Fruit fly (Drosophila melanogaster): Measurements from ENCODE around the gene CG9518.

Gene CG9518

DNA sequence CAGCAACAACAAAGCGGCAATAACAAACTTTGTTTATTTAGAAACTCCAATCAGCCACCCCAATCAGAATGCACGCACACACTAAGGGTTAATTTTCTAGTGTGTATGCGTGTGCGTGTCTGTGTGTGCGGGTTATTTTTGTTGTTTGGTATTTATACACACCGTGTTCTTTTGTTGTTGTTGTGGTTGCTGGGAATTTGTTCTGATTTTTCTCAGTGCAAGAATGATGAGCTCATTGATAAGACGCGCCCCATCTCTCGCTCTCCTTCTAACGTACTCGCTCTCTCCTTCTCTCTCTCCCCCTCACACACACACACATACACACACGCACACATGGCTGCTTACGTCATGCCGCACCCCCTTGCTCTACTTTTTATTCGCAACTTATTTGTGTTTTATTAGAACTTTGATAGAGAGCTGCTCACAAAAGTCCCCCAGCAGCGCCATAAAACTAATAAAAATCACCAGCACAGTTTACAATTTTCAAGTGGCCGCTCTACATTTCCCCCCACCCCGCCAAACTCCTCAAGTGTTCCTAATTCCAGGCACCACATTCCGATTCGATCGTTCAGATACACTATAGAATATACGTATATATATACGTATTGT is 31.1 kb downstream of the CG9518 start:
- TF ChIP-seq CTCF (optimal IDR thresholded peaks at IDR 0.05) (no peak), CG8478 (optimal IDR thresholded peaks at IDR 0.05) (no peak)

DNA sequence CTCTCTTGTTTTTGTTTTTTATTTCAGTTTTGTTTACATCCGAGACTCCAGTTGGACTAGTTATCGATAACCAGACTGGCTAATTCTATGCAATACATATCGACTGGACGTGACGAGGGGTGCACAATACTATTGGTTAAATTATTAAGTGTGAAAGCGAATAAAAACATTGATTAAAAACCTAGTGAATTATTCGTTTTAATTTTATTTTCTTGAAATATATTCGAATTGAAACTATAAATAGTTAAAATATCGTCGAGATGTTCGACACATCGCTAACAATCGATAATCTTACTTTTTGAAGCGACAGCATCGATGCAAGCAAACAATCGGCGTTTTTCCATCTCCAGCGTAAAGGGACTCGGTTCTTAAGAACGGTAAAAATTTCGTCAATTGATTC is 31.9 kb downstream of the CG9518 start, which contains the start of the genes CG32590 and Flo2:
CG32590 (minus strand) TSS at position 60 of the 400 bp plus-strand sequence.
Flo2 (plus strand) TSS at position 330 of the 400 bp plus-strand sequence.
- no peak for TF ChIP-seq CTCF (optimal IDR thresholded peaks at IDR 0.05)
- TF ChIP-seq CG8478 (optimal IDR thresholded peaks at IDR 0.05) = no peak

DNA sequence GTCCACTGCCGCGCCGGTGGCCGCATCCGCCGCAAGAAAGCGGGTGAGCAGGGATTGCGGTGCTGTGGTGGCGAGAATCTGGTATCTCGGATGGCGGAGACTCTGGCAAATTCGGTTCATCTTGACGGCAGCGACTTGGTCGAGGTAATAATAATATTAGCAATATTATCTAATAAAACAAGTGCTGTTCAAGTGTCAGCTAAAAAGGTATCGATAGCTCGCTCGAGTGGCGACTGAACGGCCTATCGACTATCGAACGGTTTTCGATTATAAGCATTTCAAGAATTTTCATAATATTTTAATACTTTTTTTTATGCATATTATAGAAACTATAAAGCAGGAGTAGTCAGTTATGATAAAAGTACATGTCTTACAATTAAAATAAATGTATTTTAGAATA is 33.0 kb downstream of the CG9518 start, which contains the start of gene Grx5:
Grx5 (minus strand) TSS at position 216 of the 400 bp plus-strand sequence.
- no peak for TF ChIP-seq CTCF (optimal IDR thresholded peaks at IDR 0.05)
- TF ChIP-seq CG8478 (optimal IDR thresholded peaks at IDR 0.05) = no peak

- TF ChIP-seq CG8478 (optimal IDR thresholded peaks at IDR 0.05) (no peak), CTCF (optimal IDR thresholded peaks at IDR 0.05) (no peak)
Observed at dm6 chrX:14836425-14836824, 34.6 kb downstream of the CG9518 start, which contains the start of gene CG14410. TSS of gene CG14410 (plus strand) at chrX:14836725.

DNA sequence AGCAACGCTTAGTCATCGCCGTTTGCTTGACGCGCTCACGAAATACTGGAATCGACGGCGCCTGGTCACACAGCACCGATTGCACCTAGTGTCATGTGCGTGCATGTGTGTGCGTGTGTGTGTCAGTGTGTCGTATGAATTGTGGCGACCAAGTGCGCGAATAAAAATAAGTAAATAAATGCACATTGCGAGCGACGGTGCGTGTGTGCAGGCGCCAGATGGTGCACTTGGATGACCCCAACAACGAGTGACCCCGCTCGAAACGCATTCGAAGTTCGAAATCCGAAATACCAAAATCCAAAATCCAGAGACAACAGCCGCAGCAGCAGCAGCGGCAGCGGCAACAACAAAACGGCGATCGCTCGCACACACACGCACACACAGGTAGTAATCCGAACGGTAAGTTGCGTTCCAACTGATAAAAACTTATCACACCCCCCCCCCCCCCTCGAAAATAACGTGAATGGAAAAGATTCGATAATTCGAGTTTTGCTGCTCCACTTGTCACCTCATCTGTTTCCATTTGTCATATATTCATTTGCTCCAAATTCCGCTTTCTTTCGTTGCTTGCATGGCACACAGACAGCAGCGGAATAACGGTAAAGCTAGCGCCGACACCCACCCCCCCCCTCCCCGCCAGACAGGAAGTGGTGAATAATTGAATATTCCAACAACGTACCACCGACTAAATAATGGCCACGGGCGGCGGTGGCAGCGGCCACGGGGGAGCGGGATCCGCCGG is 38.2 kb downstream of the CG9518 start, which contains the start of gene CG14411:
CG14411 (plus strand) TSS at position 86 of the 742 bp plus-strand sequence.
- TF ChIP-seq CTCF (optimal IDR thresholded peaks at IDR 0.05) = no peak
- no peak for TF ChIP-seq CG8478 (optimal IDR thresholded peaks at IDR 0.05)

DNA sequence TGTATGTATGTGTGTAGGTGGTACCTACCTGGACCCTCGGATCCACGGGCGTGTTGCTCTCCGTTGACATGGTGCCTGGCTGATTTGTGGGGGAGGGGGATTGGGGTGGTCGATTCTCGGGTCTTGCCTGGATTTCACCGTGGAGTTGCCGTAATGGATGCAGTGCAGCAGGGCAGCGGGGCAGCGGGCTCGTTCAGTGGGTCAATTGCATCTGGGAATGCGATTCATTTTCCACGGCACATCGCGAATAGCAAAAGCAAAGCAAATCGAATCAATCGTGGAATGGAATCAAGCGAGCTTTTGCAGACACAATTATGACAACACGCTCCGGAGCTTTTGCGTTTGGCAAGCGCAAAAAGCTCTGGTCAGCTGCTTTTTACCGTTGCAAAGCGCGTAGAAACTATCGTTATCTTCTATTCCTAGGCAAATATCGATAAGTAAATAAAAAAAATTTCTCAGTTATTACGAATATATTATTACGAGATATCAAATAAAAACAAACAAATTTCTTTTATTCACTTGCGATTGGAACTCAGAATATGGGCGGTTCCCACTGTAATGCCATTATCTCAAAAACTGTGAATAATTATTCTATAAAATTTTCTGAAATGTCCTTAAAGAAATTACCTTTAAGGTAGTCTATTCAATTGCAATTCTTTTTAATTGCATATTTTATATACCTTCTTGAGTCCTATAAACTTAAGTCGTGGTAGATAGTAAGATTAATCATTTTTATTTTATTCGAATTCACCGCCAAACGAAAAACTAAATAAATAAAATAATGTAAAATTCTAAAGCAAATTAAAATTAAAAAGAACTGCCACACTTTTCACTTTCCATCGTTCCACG is 39.0 kb downstream of the CG9518 start, which contains the start of gene CG14408:
CG14408 (minus strand) TSS at position 321 of the 849 bp plus-strand sequence.
- TF ChIP-seq CTCF (optimal IDR thresholded peaks at IDR 0.05) (no peak), CG8478 (optimal IDR thresholded peaks at IDR 0.05) (no peak)

DNA sequence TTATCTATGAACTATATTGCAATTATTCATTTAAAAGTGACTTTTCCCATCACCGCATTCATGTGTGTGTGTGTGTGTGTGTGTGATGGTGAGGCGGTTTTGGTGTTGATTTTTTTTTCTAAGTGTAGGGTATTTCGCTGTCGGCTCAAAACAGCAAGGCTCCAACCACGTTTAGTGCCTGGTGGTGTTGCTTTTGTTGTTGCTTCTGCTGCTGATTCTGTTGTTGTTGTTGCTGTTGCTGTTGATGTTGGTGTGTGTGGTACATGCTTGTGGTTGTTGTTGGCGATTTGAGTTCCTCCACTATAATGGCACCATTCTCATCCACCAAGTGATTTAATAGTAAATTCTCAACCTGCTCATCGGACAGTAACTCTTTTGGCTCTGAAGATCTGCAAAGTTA is 43.3 kb downstream of the CG9518 start:
- TF ChIP-seq CG8478 (optimal IDR thresholded peaks at IDR 0.05) = no peak

dm6 chrX:14825922-14826617 is 44.9 kb downstream of the CG9518 start, which contains the start of gene rut:
TSS of gene rut (minus strand) at chrX:14826073.
- TF ChIP-seq CTCF (optimal IDR thresholded peaks at IDR 0.05) = no peak
- TF ChIP-seq CG8478 (optimal IDR thresholded peaks at IDR 0.05) = no peak

- TF ChIP-seq CG8478 (optimal IDR thresholded peaks at IDR 0.05) (no peak), CTCF (optimal IDR thresholded peaks at IDR 0.05) (no peak)
Observed at dm6 chrX:14825470-14825787, 45.6 kb downstream of the CG9518 start.

- TF ChIP-seq CG8478 (optimal IDR thresholded peaks at IDR 0.05) (no peak), CTCF (optimal IDR thresholded peaks at IDR 0.05) (no peak)
Observed at dm6 chrX:14824690-14825469, 46.1 kb downstream of the CG9518 start.
